Worm (Caenorhabditis elegans): ENCODE results near the gene rhr-1.

DNA sequence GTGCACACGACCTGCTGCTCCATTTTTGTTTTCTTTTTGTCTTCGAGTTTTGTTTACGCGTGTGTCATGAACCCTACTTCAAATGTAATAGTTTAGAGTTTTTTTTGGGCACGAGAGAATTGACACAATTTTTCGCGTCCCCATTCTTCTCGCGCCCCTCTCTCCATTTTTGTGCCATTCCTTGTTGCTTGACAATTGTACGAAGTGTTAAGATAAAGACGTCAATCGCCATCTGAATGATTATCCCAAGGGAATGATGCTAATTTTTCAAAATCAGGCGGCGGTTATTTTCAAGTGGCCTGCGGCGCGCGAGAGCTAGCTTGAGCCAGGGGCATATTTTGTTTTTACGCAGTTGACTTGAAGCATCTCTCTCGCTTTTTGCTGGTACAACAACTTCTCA is 14.4 kb downstream of the rhr-1 start:
- TF ChIP-seq him-1 (tag; optimal IDR thresholded peaks at IDR 0.05) = no peak
- TF ChIP-seq dao-5 (tag; optimal IDR thresholded peaks at IDR 0.05) = no peak
- TF ChIP-seq W03F9.2 (tag; optimal IDR thresholded peaks at IDR 0.05) = no peak
